Fruit fly (Drosophila melanogaster) ovary, adult (tissue): ENCODE measurements around the gene ninaB.

Experiments used
- CG17801 ChIP-seq: fragments of 200-800 bp; optimal IDR thresholded peaks from 2 replicates; lab custom pipeline; 2019; ENCODE audit warnings: missing biosample characterization, mild to moderate bottlenecking, missing genetic modification characterization, moderate library complexity; ENCODE audit not compliant: partially characterized antibody

ninaB gene

dm6 chr3R:13718076-13718475 lies 17.7 kb downstream of the ninaB start, which contains the start of gene Ubc87F:
Gene Ubc87F, minus strand, starts transcription at chr3R:13718176.
- no peak for TF ChIP-seq CG17801 (GFP tag; lab: Kevin White, UChicago)

- no peak for TF ChIP-seq CG17801 (GFP tag; lab: Kevin White, UChicago)
These were observed 18.7 kb downstream of the ninaB start for dm6 chr3R:13719053-13719452.

dm6 chr3R:13720798-13721197 lies 20.4 kb downstream of the ninaB start:
- TF ChIP-seq CG17801 (GFP tag; lab: Kevin White, UChicago) = peak; percentile 30

dm6 chr3R:13721998-13722397 lies 21.6 kb downstream of the ninaB start:
- TF ChIP-seq CG17801 (GFP tag; lab: Kevin White, UChicago) = no peak

dm6 chr3R:13722451-13722850 lies 22.1 kb downstream of the ninaB start:
- peak; percentile 92 for TF ChIP-seq CG17801 (GFP tag; lab: Kevin White, UChicago)

dm6 chr3R:13724029-13724638 lies 23.8 kb downstream of the ninaB start:
- TF ChIP-seq CG17801 (GFP tag; lab: Kevin White, UChicago) = no peak

dm6 chr3R:13726795-13727194 lies 26.4 kb downstream of the ninaB start:
- no peak for TF ChIP-seq CG17801 (GFP tag; lab: Kevin White, UChicago)

- TF ChIP-seq CG17801 (GFP tag; lab: Kevin White, UChicago) = peak; percentile 11
These were observed 28.5 kb downstream of the ninaB start for dm6 chr3R:13728897-13729296.

- no peak for TF ChIP-seq CG17801 (GFP tag; lab: Kevin White, UChicago)
These were observed 29.6 kb downstream of the ninaB start for dm6 chr3R:13730005-13730404.

- no peak for TF ChIP-seq CG17801 (GFP tag; lab: Kevin White, UChicago)
These were observed 35.0 kb downstream of the ninaB start for dm6 chr3R:13735304-13735898.

dm6 chr3R:13746066-13746673 lies 45.8 kb downstream of the ninaB start:
- no peak for TF ChIP-seq CG17801 (GFP tag; lab: Kevin White, UChicago)
